Worm (Caenorhabditis elegans) whole organism, young adult: ENCODE results near the gene alh-6.

Experiments
- B0019.2 ChIP-seq: fragments of 200-800 bp; sonication (Bioruptor generic); conservative IDR thresholded peaks from 2 replicates; pipeline ENCODE4 v1.3.6; 2022; ENCODE audit warnings: missing genetic modification reagents, missing genetic modification characterization, missing compliant biosample characterization
- C06A6.2 ChIP-seq: fragments of 200-800 bp; sonication (Bioruptor generic); conservative IDR thresholded peaks from 2 replicates; pipeline ENCODE4 v1.3.6; 2022; ENCODE audit warnings: missing genetic modification characterization, missing compliant biosample characterization
- F22D6.2 ChIP-seq: sonication (generic microtip); optimal IDR thresholded peaks from 2 replicates; lab custom pipeline; 2016; ENCODE audit warnings: mild to moderate bottlenecking, missing genetic modification characterization, missing compliant biosample characterization
- F23B12.7 ChIP-seq: sonication (generic microtip); optimal IDR thresholded peaks from 2 replicates; lab custom pipeline; 2017; ENCODE audit warnings: missing genetic modification characterization, mild to moderate bottlenecking, missing compliant biosample characterization, antibody characterized with exemption, moderate library complexity; ENCODE audit not compliant: insufficient read depth
- F39B2.1 ChIP-seq: fragments of 200-800 bp; sonication (Bioruptor generic); IDR thresholded peaks from 2 replicates; pipeline ENCODE4 v1.3.6; 2022; ENCODE audit warnings: missing genetic modification reagents, missing genetic modification characterization, missing compliant biosample characterization
- F49E8.2 ChIP-seq: sonication (generic microtip); optimal IDR thresholded peaks from 3 replicates; lab custom pipeline; 2017; ENCODE audit warnings: missing genetic modification characterization, mild to moderate bottlenecking, missing compliant biosample characterization, antibody characterized with exemption, moderate library complexity; ENCODE audit not compliant: insufficient read depth
- F55B11.4 ChIP-seq: sonication (generic microtip); optimal IDR thresholded peaks from 2 replicates; lab custom pipeline; 2016; ENCODE audit warnings: missing compliant biosample characterization, missing genetic modification characterization, borderline replicate concordance; ENCODE audit not compliant: insufficient read depth
- K11D2.4 ChIP-seq: fragments of 200-800 bp; sonication (Bioruptor generic); IDR thresholded peaks from 2 replicates; pipeline ENCODE4 v1.3.6; 2022; ENCODE audit warnings: missing genetic modification reagents, missing genetic modification characterization, missing compliant biosample characterization
- K12H6.12 ChIP-seq: fragments of 200-800 bp; sonication (Bioruptor generic); optimal IDR thresholded peaks from 2 replicates; lab custom pipeline; 2018; ENCODE audit warnings: mild to moderate bottlenecking, missing genetic modification characterization, missing compliant biosample characterization
- Y53G8AR.9 ChIP-seq: fragments of 200-800 bp; sonication (Bioruptor generic); conservative IDR thresholded peaks from 2 replicates; pipeline ENCODE4 v1.3.6; 2022; ENCODE audit warnings: missing genetic modification reagents, missing genetic modification characterization, missing compliant biosample characterization
- Y79H2A.3 ChIP-seq: fragments of 200-800 bp; sonication (Bioruptor generic); conservative IDR thresholded peaks from 2 replicates; pipeline ENCODE4 v1.3.6; 2022; ENCODE audit warnings: missing genetic modification reagents, missing genetic modification characterization, missing compliant biosample characterization
- Y95B8A.8 ChIP-seq: fragments of 200-800 bp; sonication (Bioruptor generic); IDR thresholded peaks from 2 replicates; pipeline ENCODE4 v1.3.6; 2022; ENCODE audit warnings: missing genetic modification reagents, missing genetic modification characterization, missing compliant biosample characterization
- akir-1 ChIP-seq: fragments of 200-800 bp; sonication (Bioruptor generic); optimal IDR thresholded peaks from 2 replicates; lab custom pipeline; 2018; ENCODE audit warnings: mild to moderate bottlenecking, missing genetic modification characterization, moderate library complexity, missing compliant biosample characterization
- atf-7 ChIP-seq: sonication (generic microtip); optimal IDR thresholded peaks from 2 replicates; lab custom pipeline; 2017; ENCODE audit warnings: mild to moderate bottlenecking, missing genetic modification characterization, missing compliant biosample characterization
- athp-1 ChIP-seq: sonication (generic microtip); optimal IDR thresholded peaks from 2 replicates; lab custom pipeline; 2017; ENCODE audit warnings: mild to moderate bottlenecking, missing genetic modification characterization, missing compliant biosample characterization
- attf-5 ChIP-seq: fragments of 200-800 bp; sonication (Bioruptor generic); optimal IDR thresholded peaks from 2 replicates; lab custom pipeline; 2018; ENCODE audit warnings: mild to moderate bottlenecking, missing genetic modification characterization, missing compliant biosample characterization
- cebp-1 ChIP-seq, 2 experiments: fragments of 200-800 bp in 1 of 2; sonication (Bioruptor generic) in 1 of 2; sonication (generic microtip) in 1 of 2; IDR thresholded peaks in 1 of 2; optimal IDR thresholded peaks in 1 of 2; 2 replicates each; pipeline versions ENCODE4 v1.3.6 to Lab custom; 2017 to 2022; ENCODE audit warnings: missing compliant biosample characterization in 2 of 2, missing genetic modification characterization in 2 of 2, mild to moderate bottlenecking in 1 of 2, missing genetic modification reagents in 1 of 2, moderate library complexity in 1 of 2
- ceh-100 ChIP-seq: fragments of 200-800 bp; sonication (Bioruptor generic); IDR thresholded peaks from 2 replicates; pipeline ENCODE4 v1.3.6; 2022; ENCODE audit warnings: missing genetic modification reagents, missing genetic modification characterization, missing compliant biosample characterization
- ceh-58 ChIP-seq: fragments of 200-800 bp; sonication (Bioruptor generic); IDR thresholded peaks from 2 replicates; pipeline ENCODE4 v1.3.6; 2022; ENCODE audit warnings: missing genetic modification characterization, missing compliant biosample characterization
- ceh-79 ChIP-seq: sonication (generic microtip); optimal IDR thresholded peaks from 2 replicates; lab custom pipeline; 2017; ENCODE audit warnings: mild to moderate bottlenecking, missing genetic modification characterization, missing compliant biosample characterization
- ceh-91 ChIP-seq: fragments of 200-800 bp; sonication (Bioruptor generic); IDR thresholded peaks from 2 replicates; pipeline ENCODE4 v1.3.6; 2022; ENCODE audit warnings: missing genetic modification reagents, missing genetic modification characterization, missing compliant biosample characterization
- chd-7 ChIP-seq: sonication (generic microtip); optimal IDR thresholded peaks from 2 replicates; lab custom pipeline; 2016; ENCODE audit warnings: mild to moderate bottlenecking, missing genetic modification characterization, moderate library complexity, missing compliant biosample characterization
- him-1 ChIP-seq: sonication (generic microtip); optimal IDR thresholded peaks from 2 replicates; lab custom pipeline; 2016; ENCODE audit warnings: missing genotype, missing genetic modification reagents, missing genetic modification characterization, missing compliant biosample characterization
- hmg-1.2 ChIP-seq: fragments of 200-800 bp; sonication (Bioruptor generic); IDR thresholded peaks from 2 replicates; pipeline ENCODE4 v1.3.6; 2022; ENCODE audit warnings: missing genetic modification reagents, missing genetic modification characterization, missing compliant biosample characterization
- hsf-1 ChIP-seq: fragments of 200-800 bp; sonication (Bioruptor generic); IDR thresholded peaks from 2 replicates; pipeline ENCODE4 v1.3.6; 2022; ENCODE audit warnings: missing genetic modification reagents, missing genetic modification characterization, missing compliant biosample characterization
- let-607 ChIP-seq, 2 experiments: fragments of 200-800 bp in 1 of 2; sonication (Bioruptor generic) in 1 of 2; sonication (generic microtip) in 1 of 2; optimal IDR thresholded peaks; 2 replicates each; lab custom pipeline; 2016 to 2018; ENCODE audit warnings: mild to moderate bottlenecking in 2 of 2, missing compliant biosample characterization in 2 of 2, missing genetic modification characterization in 2 of 2, moderate library complexity in 2 of 2, missing genotype in 1 of 2
- lin-26 ChIP-seq: fragments of 200-800 bp; sonication (Bioruptor generic); IDR thresholded peaks from 2 replicates; pipeline ENCODE4 v1.3.6; 2022; ENCODE audit warnings: missing genetic modification reagents, missing genetic modification characterization, missing compliant biosample characterization
- lin-54 ChIP-seq: fragments of 200-800 bp; sonication (Bioruptor generic); optimal IDR thresholded peaks from 2 replicates; lab custom pipeline; 2018; ENCODE audit warnings: mild to moderate bottlenecking, missing genetic modification characterization, missing compliant biosample characterization
- lsl-1 ChIP-seq: fragments of 200-800 bp; sonication (Bioruptor generic); optimal IDR thresholded peaks from 2 replicates; lab custom pipeline; 2018; ENCODE audit warnings: mild to moderate bottlenecking, missing genetic modification characterization, moderate library complexity, missing compliant biosample characterization
- lsy-27 ChIP-seq: sonication (generic microtip); optimal IDR thresholded peaks from 2 replicates; lab custom pipeline; 2017; ENCODE audit warnings: missing genetic modification characterization, mild to moderate bottlenecking, missing compliant biosample characterization, antibody characterized with exemption, missing genotype, borderline replicate concordance; ENCODE audit not compliant: insufficient read depth
- madf-3 ChIP-seq: fragments of 200-800 bp; sonication (Bioruptor generic); IDR thresholded peaks from 2 replicates; pipeline ENCODE4 v1.3.6; 2022; ENCODE audit warnings: missing genetic modification reagents, missing genetic modification characterization, missing compliant biosample characterization
- mcd-1 ChIP-seq: fragments of 200-800 bp; sonication (Bioruptor generic); IDR thresholded peaks from 2 replicates; pipeline ENCODE4 v1.3.6; 2022; ENCODE audit warnings: missing genetic modification reagents, missing genetic modification characterization, missing compliant biosample characterization
- nfya-1 ChIP-seq: sonication (generic microtip); optimal IDR thresholded peaks from 2 replicates; lab custom pipeline; 2017; ENCODE audit warnings: antibody characterized with exemption, missing compliant biosample characterization, missing genetic modification characterization, borderline replicate concordance; ENCODE audit not compliant: insufficient read depth
- nfyb-1 ChIP-seq: fragments of 200-800 bp; sonication (Bioruptor generic); IDR thresholded peaks from 2 replicates; pipeline ENCODE4 v1.3.6; 2022; ENCODE audit warnings: missing genetic modification reagents, missing genetic modification characterization, missing compliant biosample characterization
- nhr-90 ChIP-seq: sonication (generic microtip); optimal IDR thresholded peaks from 2 replicates; lab custom pipeline; 2016; ENCODE audit warnings: missing genotype, mild to moderate bottlenecking, missing genetic modification characterization, missing compliant biosample characterization
- sdz-38 ChIP-seq: sonication (generic microtip); optimal IDR thresholded peaks from 2 replicates; lab custom pipeline; 2016; ENCODE audit warnings: missing genotype, missing genetic modification characterization, missing compliant biosample characterization
- snpc-1.3 ChIP-seq: sonication (generic microtip); optimal IDR thresholded peaks from 2 replicates; lab custom pipeline; 2017; ENCODE audit warnings: missing genetic modification characterization, mild to moderate bottlenecking, missing compliant biosample characterization, antibody characterized with exemption, moderate library complexity, missing genotype, missing genetic modification reagents; ENCODE audit not compliant: insufficient read depth
- somi-1 ChIP-seq: fragments of 200-800 bp; sonication (Bioruptor generic); optimal IDR thresholded peaks from 2 replicates; lab custom pipeline; 2018; ENCODE audit warnings: mild to moderate bottlenecking, missing genetic modification characterization, missing compliant biosample characterization
- sptf-2 ChIP-seq: fragments of 200-800 bp; sonication (Bioruptor generic); optimal IDR thresholded peaks from 2 replicates; lab custom pipeline; 2018; ENCODE audit warnings: mild to moderate bottlenecking, missing genetic modification characterization, missing compliant biosample characterization
- tbp1 ChIP-seq: fragments of 200-800 bp; sonication (Bioruptor generic); optimal IDR thresholded peaks from 2 replicates; lab custom pipeline; 2018; ENCODE audit warnings: mild to moderate bottlenecking, missing genetic modification characterization, missing compliant biosample characterization
- tbx-9 ChIP-seq: sonication (generic microtip); optimal IDR thresholded peaks from 2 replicates; lab custom pipeline; 2016; ENCODE audit warnings: borderline replicate concordance, missing genetic modification characterization, inconsistent platforms, missing compliant biosample characterization
- tlf-1 ChIP-seq: fragments of 200-800 bp; sonication (Bioruptor generic); optimal IDR thresholded peaks from 2 replicates; lab custom pipeline; 2018; ENCODE audit warnings: mild to moderate bottlenecking, missing genetic modification characterization, missing compliant biosample characterization
- unc-62 ChIP-seq: fragments of 150-350 bp; optimal IDR thresholded peaks from 2 replicates; lab custom pipeline; 2014; ENCODE audit warnings: missing biosample characterization, missing genetic modification reagents, missing genetic modification characterization
- ztf-26 ChIP-seq: sonication (generic microtip); optimal IDR thresholded peaks from 2 replicates; lab custom pipeline; 2017; ENCODE audit warnings: missing genetic modification characterization, missing compliant biosample characterization

alh-6 gene

DNA sequence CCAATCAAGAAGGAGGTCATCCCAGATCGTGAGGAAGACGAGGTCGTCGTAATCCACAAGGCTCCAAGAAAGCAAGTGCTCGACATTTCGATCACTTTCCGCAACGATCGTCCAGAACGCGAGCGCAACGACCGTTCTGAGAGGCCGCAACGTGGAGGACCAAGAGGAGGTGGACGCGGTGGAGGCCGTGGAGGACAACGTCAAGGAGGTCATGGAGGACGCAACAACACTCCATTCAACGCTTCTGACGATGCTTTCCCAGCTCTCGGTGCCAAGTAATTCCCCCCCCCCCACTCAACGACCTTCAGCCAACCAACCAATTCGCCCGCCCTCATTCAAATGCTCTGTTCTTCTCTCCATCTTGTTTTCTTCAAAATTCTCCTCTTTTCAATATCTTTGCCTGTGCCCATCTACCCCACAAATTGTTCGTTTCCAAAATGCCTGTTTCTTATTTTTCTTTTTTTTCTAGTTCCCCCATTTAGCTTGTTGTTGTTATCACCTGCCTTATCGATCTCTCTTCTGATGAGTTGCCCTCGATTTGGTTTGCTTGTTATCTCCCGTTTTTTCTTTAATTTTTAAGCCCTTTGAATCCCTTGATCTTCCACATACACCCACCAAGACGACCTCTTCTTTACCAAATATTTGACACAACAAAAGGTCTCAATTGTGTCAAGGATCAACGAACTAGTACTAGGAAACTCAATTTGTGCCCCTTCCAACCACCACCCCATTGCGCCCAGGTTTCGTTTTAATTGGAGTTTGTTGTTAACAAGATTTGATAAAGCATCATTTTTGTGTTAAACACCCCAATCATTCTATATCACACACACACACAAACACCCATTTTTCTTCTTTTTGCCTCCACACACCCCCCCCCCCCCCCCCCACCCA lies 12.6 kb upstream of the alh-6 start (continued):
- TF ChIP-seq let-607 (tag; optimal IDR thresholded peaks at IDR 0.05; lab: Kevin White, UChicago) (no peak), Y95B8A.8 (GFP tag; lab: Robert Waterston, UW) (no peak), F22D6.2 (tag; lab: Kevin White, UChicago) (no peak), sptf-2 (GFP tag; lab: Kevin White, UChicago) (no peak), tlf-1 (GFP tag; lab: Kevin White, UChicago) (peak; percentile 37), F49E8.2 (peak; percentile 86), F23B12.7 (tag; lab: Kevin White, UChicago) (no peak), athp-1 (tag; lab: Kevin White, UChicago) (no peak), sdz-38 (no peak), lin-54 (GFP tag; lab: Kevin White, UChicago) (peak; percentile 36), atf-7 (tag; lab: Kevin White, UChicago) (no peak), snpc-1.3 (tag; lab: Kevin White, UChicago) (peak; percentile 7), him-1 (no peak), C06A6.2 (GFP tag; lab: Robert Waterston, UW) (no peak), K12H6.12 (tag; lab: Kevin White, UChicago) (no peak), lsl-1 (GFP tag; lab: Kevin White, UChicago) (peak; percentile 24), mcd-1 (GFP tag; lab: Robert Waterston, UW) (peak; percentile 10; the same call in 1 of the 2 replicates), F39B2.1 (peak; percentile 7; the same call in 1 of the 2 replicates), ztf-26 (tag; lab: Kevin White, UChicago) (no peak), ceh-100 (GFP tag; lab: Robert Waterston, UW) (peak; percentile 24; the same call in 1 of the 2 replicates), K11D2.4 (GFP tag; lab: Robert Waterston, UW) (no peak), Y53G8AR.9 (GFP tag; lab: Robert Waterston, UW) (0 out of 2 replicates have a peak, but pooled peaks have one; percentile 4), hsf-1 (peak; percentile 28; the same call in 1 of the 2 replicates), attf-5 (GFP tag; lab: Kevin White, UChicago) (no peak), hmg-1.2 (GFP tag; lab: Robert Waterston, UW) (no peak), somi-1 (GFP tag; lab: Kevin White, UChicago) (no peak), nhr-90 (no peak), lsy-27 (tag; lab: Kevin White, UChicago) (no peak), nfya-1 (tag; lab: Kevin White, UChicago) (no peak), nfyb-1 (GFP tag; lab: Robert Waterston, UW) (no peak), lin-26 (GFP tag; lab: Robert Waterston, UW) (peak; percentile 59; the same call in 1 of the 2 replicates), ceh-91 (no peak), B0019.2 (no peak), ceh-79 (no peak), akir-1 (no peak), tbx-9 (tag; lab: Kevin White, UChicago) (no peak), madf-3 (GFP tag; lab: Robert Waterston, UW) (peak; percentile 41; the same call in 1 of the 2 replicates), F55B11.4 (no peak), unc-62 (GFP tag; lab: Kevin White, UChicago) (no peak), cebp-1 (GFP tag; IDR thresholded peaks at IDR 0.05; lab: Robert Waterston, UW) (no peak), cebp-1 (tag; optimal IDR thresholded peaks at IDR 0.05; lab: Kevin White, UChicago) (no peak), Y79H2A.3 (GFP tag; lab: Robert Waterston, UW) (no peak), chd-7 (tag; lab: Kevin White, UChicago) (no peak), ceh-58 (GFP tag; lab: Robert Waterston, UW) (0 out of 2 replicates have a peak, but pooled peaks have one; percentile 38), tbp1 (GFP tag; lab: Kevin White, UChicago) (no peak)
